Worm (Caenorhabditis elegans) whole organism, late embryonic: Measurements from ENCODE around the gene srw-108.

Source experiments
- ama-1 ChIP-seq: fragments of 150-350 bp; optimal IDR thresholded peaks from 2 replicates; lab custom pipeline; 2014
- ceh-31 ChIP-seq: sonication (generic microtip); optimal IDR thresholded peaks from 2 replicates; lab custom pipeline; 2016; ENCODE audit warnings: missing genetic modification characterization, missing compliant biosample characterization
- ceh-6 ChIP-seq: fragments of 200-800 bp; sonication (Bioruptor generic); optimal IDR thresholded peaks from 2 replicates; lab custom pipeline; 2018; ENCODE audit warnings: mild to moderate bottlenecking, missing genetic modification characterization, missing compliant biosample characterization
- ets-4 ChIP-seq: sonication (generic microtip); optimal IDR thresholded peaks from 2 replicates; lab custom pipeline; 2016; ENCODE audit warnings: missing genetic modification characterization, missing compliant biosample characterization
- fax-1 ChIP-seq: sonication (generic microtip); optimal IDR thresholded peaks from 2 replicates; lab custom pipeline; 2016; ENCODE audit warnings: missing genotype, missing genetic modification characterization, missing compliant biosample characterization
- pha-4 ChIP-seq: fragments of 150-350 bp; optimal IDR thresholded peaks from 2 replicates; lab custom pipeline; 2018; ENCODE audit warnings: missing biosample characterization, missing genetic modification reagents, missing genetic modification characterization
- unc-86 ChIP-seq: sonication (generic microtip); optimal IDR thresholded peaks from 2 replicates; lab custom pipeline; 2016; ENCODE audit warnings: missing genetic modification characterization, missing compliant biosample characterization
- ztf-16 ChIP-seq: sonication (generic microtip); optimal IDR thresholded peaks from 2 replicates; lab custom pipeline; 2017; ENCODE audit warnings: missing genetic modification characterization, missing compliant biosample characterization

DNA sequence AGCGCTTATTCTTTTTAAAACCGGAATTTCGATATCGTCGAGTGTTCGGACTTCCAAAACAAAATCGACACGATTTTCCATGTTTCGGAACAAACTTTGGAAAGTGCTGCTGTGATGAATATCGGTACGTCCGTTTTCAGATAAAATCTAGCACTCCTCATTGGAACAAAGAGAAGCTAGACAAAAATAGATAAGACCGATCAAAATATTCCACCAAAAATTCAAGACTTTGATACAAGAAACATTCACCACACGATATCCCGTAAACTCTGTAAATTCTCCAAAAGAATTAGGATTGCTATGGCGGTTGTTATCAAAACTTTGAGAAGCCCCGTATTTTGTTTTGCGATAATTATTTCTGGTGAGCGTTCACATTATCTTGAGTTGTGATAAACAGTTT lies 15.5 kb downstream of the srw-108 start, which contains the start of gene C14C6.3:
- TF ChIP-seq pha-4 (tag; lab: Kevin White, UChicago) (no peak), ama-1 (lab: Kevin White, UChicago) (no peak), ets-4 (tag; lab: Kevin White, UChicago) (no peak), unc-86 (tag; lab: Kevin White, UChicago) (no peak), ztf-16 (tag; lab: Kevin White, UChicago) (no peak), ceh-31 (tag; lab: Kevin White, UChicago) (no peak), ceh-6 (GFP tag; lab: Kevin White, UChicago) (no peak), fax-1 (no peak)
